Worm (Caenorhabditis elegans) whole organism, young adult: Measurements from ENCODE around the gene fbxa-37.

Experiments used
- T07F8.4 ChIP-seq: sonication (generic microtip); optimal IDR thresholded peaks from 2 replicates; lab custom pipeline; 2016; ENCODE audit warnings: mild to moderate bottlenecking, missing genetic modification characterization, moderate library complexity, missing compliant biosample characterization
- attf-3 ChIP-seq: fragments of 200-800 bp; sonication (Bioruptor generic); conservative IDR thresholded peaks from 2 replicates; pipeline ENCODE4 v1.3.6; 2022; ENCODE audit warnings: missing genetic modification reagents, missing genetic modification characterization, missing compliant biosample characterization
- bed-1 ChIP-seq: fragments of 200-800 bp; sonication (Bioruptor generic); IDR thresholded peaks from 2 replicates; pipeline ENCODE4 v1.3.6; 2022; ENCODE audit warnings: missing genetic modification reagents, missing genetic modification characterization, missing compliant biosample characterization
- let-526 ChIP-seq: fragments of 200-800 bp; sonication (Bioruptor generic); IDR thresholded peaks from 2 replicates; pipeline ENCODE4 v1.3.6; 2022; ENCODE audit warnings: missing genetic modification reagents, missing genetic modification characterization, missing compliant biosample characterization
- lir-1 ChIP-seq: fragments of 200-800 bp; sonication (Bioruptor generic); conservative IDR thresholded peaks from 2 replicates; pipeline ENCODE4 v1.3.6; 2022; ENCODE audit warnings: missing genetic modification reagents, missing genetic modification characterization, missing compliant biosample characterization
- snpc-4 ChIP-seq, 5 experiments: fragments of 150-350 bp in 1 of 5; sonication (generic microtip) in 4 of 5; optimal IDR thresholded peaks; 2 replicates each; lab custom pipeline; 2014 to 2018; ENCODE audit warnings: missing genetic modification characterization in 5 of 5, missing biosample characterization in 3 of 5, antibody characterized with exemption in 2 of 5, mild to moderate bottlenecking in 2 of 5, missing compliant biosample characterization in 2 of 5, missing genotype in 2 of 5, moderate library complexity in 2 of 5, missing genetic modification reagents in 1 of 5

- TF ChIP-seq T07F8.4 (tag; lab: Kevin White, UChicago) (no peak), lir-1 (GFP tag; lab: Robert Waterston, UW) (no peak), let-526 (GFP tag; lab: Robert Waterston, UW) (no peak), attf-3 (GFP tag; lab: Robert Waterston, UW) (no peak), bed-1 (GFP tag; lab: Robert Waterston, UW) (no peak), snpc-4 (GFP tag; optimal IDR thresholded peaks at IDR 0.05; lab: Kevin White, UChicago) (no peak), snpc-4 (tag; optimal IDR thresholded peaks at IDR 0.05; lab: Kevin White, UChicago) (no peak)
Measured at ce11 chrIII:1315038-1315437, 30.2 kb downstream of the fbxa-37 start, which contains the start of the genes fbxa-80 and fbxa-19.
